Fruit fly (Drosophila melanogaster) whole organism, wandering third instar larva: Measurements from ENCODE around the gene CG46465.

Experiments used
- Dfd ChIP-seq: fragments of >200 bp; optimal IDR thresholded peaks from 2 replicates; lab custom pipeline; 2017; ENCODE audit warnings: missing biosample characterization, missing genetic modification characterization
- OdsH ChIP-seq: fragments of 200-800 bp; sonication (Bioruptor generic); optimal IDR thresholded peaks from 2 replicates; lab custom pipeline; 2016; ENCODE audit warnings: missing biosample characterization, mild to moderate bottlenecking, missing genetic modification characterization
- foxo ChIP-seq, 2 experiments: fragments of 200-800 bp; sonication (Bioruptor generic); optimal IDR thresholded peaks; 2 replicates in 1 of 2; 3 replicates in 1 of 2; lab custom pipeline; 2016 to 2017; ENCODE audit warnings: missing biosample characterization in 2 of 2, missing genetic modification characterization in 2 of 2
- fru ChIP-seq: fragments of 200-800 bp; sonication (Bioruptor generic); optimal IDR thresholded peaks from 3 replicates; lab custom pipeline; 2016; ENCODE audit warnings: missing biosample characterization, mild to moderate bottlenecking, missing genetic modification characterization
- pan ChIP-seq: fragments of >200 bp; optimal IDR thresholded peaks from 2 replicates; lab custom pipeline; 2017
- usp ChIP-seq: fragments of >200 bp; optimal IDR thresholded peaks from 2 replicates; lab custom pipeline; 2017; ENCODE audit warnings: missing biosample characterization, missing genetic modification characterization

- TF ChIP-seq foxo (GFP tag; optimal IDR thresholded peaks at IDR 0.05; lab: Kevin White, UChicago): peak in 1 of 2 experiments; percentile 32
- TF ChIP-seq pan (lab: Kevin White, UChicago): no peak
- TF ChIP-seq OdsH (GFP tag; lab: Kevin White, UChicago): peak; percentile 60
- no peak for TF ChIP-seq fru (GFP tag; lab: Kevin White, UChicago)
- no peak for TF ChIP-seq usp (GFP tag; lab: Kevin White, UChicago)
- TF ChIP-seq Dfd (GFP tag; lab: Kevin White, UChicago): no peak
These were observed 10.7 kb downstream of the CG46465 start, which contains the start of gene CG31793 for dm6 chr2L:19002959-19003371.
